Worm (Caenorhabditis elegans) whole organism, young adult: Measurements from ENCODE around the gene F01F1.11.

Experiments
- F49E8.2 ChIP-seq: sonication (generic microtip); optimal IDR thresholded peaks from 3 replicates; lab custom pipeline; 2017; ENCODE audit warnings: missing genetic modification characterization, mild to moderate bottlenecking, missing compliant biosample characterization, antibody characterized with exemption, moderate library complexity; ENCODE audit not compliant: insufficient read depth
- F57A8.1 ChIP-seq: fragments of 200-800 bp; sonication (Bioruptor generic); optimal IDR thresholded peaks from 2 replicates; lab custom pipeline; 2018; ENCODE audit warnings: mild to moderate bottlenecking, missing genetic modification characterization, moderate library complexity, missing compliant biosample characterization
- bed-2 ChIP-seq: fragments of 200-800 bp; sonication (Bioruptor generic); IDR thresholded peaks from 2 replicates; pipeline ENCODE4 v1.3.6; 2022; ENCODE audit warnings: missing genetic modification reagents, missing genetic modification characterization, missing compliant biosample characterization
- ceh-79 ChIP-seq: sonication (generic microtip); optimal IDR thresholded peaks from 2 replicates; lab custom pipeline; 2017; ENCODE audit warnings: mild to moderate bottlenecking, missing genetic modification characterization, missing compliant biosample characterization
- dpl-1 ChIP-seq: fragments of 150-350 bp; optimal IDR thresholded peaks from 2 replicates; lab custom pipeline; 2014; ENCODE audit warnings: missing biosample characterization, missing genetic modification reagents, missing genetic modification characterization
- ets-4 ChIP-seq: fragments of 200-800 bp; sonication (Bioruptor generic); optimal IDR thresholded peaks from 2 replicates; lab custom pipeline; 2018; ENCODE audit warnings: mild to moderate bottlenecking, missing genetic modification characterization, missing compliant biosample characterization
- hlh-26 ChIP-seq: fragments of 200-800 bp; sonication (Bioruptor generic); conservative IDR thresholded peaks from 2 replicates; pipeline ENCODE4 v1.3.6; 2022; ENCODE audit warnings: missing genetic modification reagents, missing genetic modification characterization, missing compliant biosample characterization
- lag-1 ChIP-seq: fragments of 200-800 bp; sonication (Bioruptor generic); IDR thresholded peaks from 2 replicates; pipeline ENCODE4 v1.3.6; 2022; ENCODE audit warnings: missing genetic modification reagents, missing genetic modification characterization, missing compliant biosample characterization
- madf-8 ChIP-seq: fragments of 200-800 bp; sonication (Bioruptor generic); conservative IDR thresholded peaks from 2 replicates; pipeline ENCODE4 v1.3.6; 2022; ENCODE audit warnings: missing genetic modification reagents, missing genetic modification characterization, missing compliant biosample characterization
- nfya-1 ChIP-seq: sonication (generic microtip); optimal IDR thresholded peaks from 2 replicates; lab custom pipeline; 2017; ENCODE audit warnings: antibody characterized with exemption, missing compliant biosample characterization, missing genetic modification characterization, borderline replicate concordance; ENCODE audit not compliant: insufficient read depth
- pha-4 ChIP-seq: fragments of 150-350 bp; sonication (generic microtip); optimal IDR thresholded peaks from 2 replicates; lab custom pipeline; 2014; ENCODE audit warnings: missing biosample characterization, missing genetic modification reagents, missing genetic modification characterization
- unc-62 ChIP-seq: fragments of 150-350 bp; optimal IDR thresholded peaks from 2 replicates; lab custom pipeline; 2014; ENCODE audit warnings: missing biosample characterization, missing genetic modification reagents, missing genetic modification characterization

ce11 chrIII:5908408-5908807 is 36.7 kb upstream of the F01F1.11 start, which contains the start of gene C28H8.3:
- TF ChIP-seq lag-1 (GFP tag; lab: Robert Waterston, UW) (no peak), ceh-79 (tag; lab: Kevin White, UChicago) (no peak), ets-4 (GFP tag; lab: Kevin White, UChicago) (no peak), madf-8 (GFP tag; lab: Robert Waterston, UW) (no peak), F57A8.1 (GFP tag; lab: Kevin White, UChicago) (no peak), pha-4 (tag; lab: Kevin White, UChicago) (no peak), unc-62 (GFP tag; lab: Kevin White, UChicago) (no peak), hlh-26 (no peak), bed-2 (GFP tag; lab: Robert Waterston, UW) (no peak), nfya-1 (tag; lab: Kevin White, UChicago) (no peak), F49E8.2 (tag; lab: Kevin White, UChicago) (no peak), dpl-1 (GFP tag; lab: Kevin White, UChicago) (no peak)
